Fruit fly (Drosophila melanogaster) whole organism, prepupa: Measurements from ENCODE around the gene CG13760.

Source experiments
- Blimp-1 ChIP-seq: fragments of 200-800 bp; sonication (Bioruptor generic); optimal IDR thresholded peaks from 3 replicates; lab custom pipeline; 2017; ENCODE audit warnings: missing biosample characterization, missing genetic modification characterization, mild to moderate bottlenecking, moderate library complexity, missing genetic modification reagents
- CG10631 ChIP-seq: fragments of 200-800 bp; sonication (Bioruptor generic); optimal IDR thresholded peaks from 2 replicates; lab custom pipeline; 2016; ENCODE audit warnings: missing biosample characterization, missing genetic modification characterization
- CG10669 ChIP-seq: fragments of 200-800 bp; sonication (Bioruptor generic); optimal IDR thresholded peaks from 3 replicates; lab custom pipeline; 2018; ENCODE audit warnings: missing biosample characterization, mild to moderate bottlenecking, missing genetic modification characterization, moderate library complexity
- CG11294 ChIP-seq: fragments of 200-800 bp; sonication (Bioruptor generic); IDR thresholded peaks from 2 replicates; pipeline ENCODE4 v1.3.6; 2022; ENCODE audit warnings: missing biosample characterization, missing genetic modification characterization
- CG11762 ChIP-seq: fragments of 200-800 bp; sonication (Bioruptor generic); optimal IDR thresholded peaks from 3 replicates; lab custom pipeline; 2016; ENCODE audit warnings: missing biosample characterization, missing genetic modification characterization; ENCODE audit not compliant: insufficient read depth
- CG11902 ChIP-seq: fragments of 200-800 bp; sonication (Bioruptor generic); optimal IDR thresholded peaks from 3 replicates; lab custom pipeline; 2016; ENCODE audit warnings: missing biosample characterization, missing genetic modification characterization
- CG15336 ChIP-seq: fragments of 200-800 bp; sonication (Bioruptor generic); IDR thresholded peaks from 2 replicates; pipeline ENCODE4 v1.3.6; 2022; ENCODE audit warnings: missing biosample characterization, missing genetic modification characterization
- CG16779 ChIP-seq: fragments of 200-800 bp; sonication (Bioruptor generic); optimal IDR thresholded peaks from 3 replicates; lab custom pipeline; 2017; ENCODE audit warnings: missing biosample characterization, mild to moderate bottlenecking, missing genetic modification characterization
- CG31627 ChIP-seq: fragments of 200-800 bp; sonication (Bioruptor generic); optimal IDR thresholded peaks from 3 replicates; lab custom pipeline; 2016; ENCODE audit warnings: missing biosample characterization, missing genetic modification characterization
- CG32006 ChIP-seq: fragments of 200-800 bp; sonication (Bioruptor generic); optimal IDR thresholded peaks from 3 replicates; lab custom pipeline; 2017; ENCODE audit warnings: missing biosample characterization, mild to moderate bottlenecking, missing genetic modification characterization
- CG34406 ChIP-seq: fragments of 200-800 bp; sonication (Bioruptor generic); optimal IDR thresholded peaks from 3 replicates; lab custom pipeline; 2016; ENCODE audit warnings: missing biosample characterization, missing genetic modification characterization
- CG3919 ChIP-seq: fragments of 200-800 bp; sonication (Bioruptor generic); optimal IDR thresholded peaks from 3 replicates; lab custom pipeline; 2016; ENCODE audit warnings: missing biosample characterization, missing genetic modification characterization
- CG4318 ChIP-seq: fragments of 200-800 bp; sonication (Bioruptor generic); optimal IDR thresholded peaks from 3 replicates; lab custom pipeline; 2017; ENCODE audit warnings: missing biosample characterization, mild to moderate bottlenecking, missing genetic modification characterization
- CG6163 ChIP-seq: fragments of 200-800 bp; sonication (Bioruptor generic); IDR thresholded peaks from 3 replicates; pipeline ENCODE4 v1.3.6; 2022; ENCODE audit warnings: missing biosample characterization, missing genetic modification characterization
- CG6276 ChIP-seq: fragments of 200-800 bp; sonication (Bioruptor generic); optimal IDR thresholded peaks from 2 replicates; lab custom pipeline; 2017; ENCODE audit warnings: missing biosample characterization, mild to moderate bottlenecking, missing genetic modification characterization
- CG6792 ChIP-seq: fragments of 200-800 bp; sonication (Bioruptor generic); optimal IDR thresholded peaks from 3 replicates; lab custom pipeline; 2016; ENCODE audit warnings: missing biosample characterization, missing genetic modification characterization
- CG6808 ChIP-seq: fragments of 200-800 bp; sonication (Bioruptor generic); optimal IDR thresholded peaks from 3 replicates; lab custom pipeline; 2017; ENCODE audit warnings: missing biosample characterization, missing genetic modification characterization, mild to moderate bottlenecking, moderate library complexity, missing genetic modification reagents
- CG6854 ChIP-seq: fragments of 200-800 bp; sonication (Bioruptor generic); optimal IDR thresholded peaks from 2 replicates; lab custom pipeline; 2017; ENCODE audit warnings: missing biosample characterization, mild to moderate bottlenecking, missing genetic modification characterization
- CG7368 ChIP-seq: fragments of 200-800 bp; sonication (Bioruptor generic); optimal IDR thresholded peaks from 3 replicates; lab custom pipeline; 2016; ENCODE audit warnings: missing biosample characterization, missing genetic modification characterization
- CG8119 ChIP-seq: fragments of 200-800 bp; sonication (Bioruptor generic); IDR thresholded peaks from 3 replicates; pipeline ENCODE4 v1.3.6; 2022; ENCODE audit warnings: missing biosample characterization, missing genetic modification characterization
- CG8319 ChIP-seq: fragments of 200-800 bp; sonication (Bioruptor generic); optimal IDR thresholded peaks from 3 replicates; lab custom pipeline; 2016; ENCODE audit warnings: missing biosample characterization, missing genetic modification characterization
- CG8632 ChIP-seq: fragments of 200-800 bp; sonication (Bioruptor generic); optimal IDR thresholded peaks from 3 replicates; lab custom pipeline; 2016; ENCODE audit warnings: missing biosample characterization, missing genetic modification characterization
- CG9139 ChIP-seq: fragments of 200-800 bp; sonication (Bioruptor generic); optimal IDR thresholded peaks from 3 replicates; lab custom pipeline; 2017; ENCODE audit warnings: missing biosample characterization, mild to moderate bottlenecking, missing genetic modification characterization
- Eip75B ChIP-seq: fragments of 200-800 bp; sonication (Bioruptor generic); optimal IDR thresholded peaks from 3 replicates; lab custom pipeline; 2016; ENCODE audit warnings: missing biosample characterization, missing genetic modification characterization
- Eip93F ChIP-seq: fragments of 200-800 bp; sonication (Bioruptor generic); optimal IDR thresholded peaks from 2 replicates; lab custom pipeline; 2016; ENCODE audit warnings: missing biosample characterization, mild to moderate bottlenecking, missing genetic modification characterization
- Ets21C ChIP-seq: fragments of 200-800 bp; sonication (Bioruptor generic); optimal IDR thresholded peaks from 3 replicates; lab custom pipeline; 2016; ENCODE audit warnings: missing biosample characterization, missing genetic modification characterization
- Ets96B ChIP-seq: fragments of 200-800 bp; optimal IDR thresholded peaks from 2 replicates; lab custom pipeline; 2019; ENCODE audit warnings: missing biosample characterization, mild to moderate bottlenecking, missing genetic modification characterization, moderate library complexity
- Hr38 ChIP-seq: sonication (Bioruptor generic); optimal IDR thresholded peaks from 2 replicates; lab custom pipeline; 2016; ENCODE audit warnings: missing biosample characterization, missing genetic modification characterization
- Hr4 ChIP-seq: fragments of 200-800 bp; sonication (Bioruptor generic); optimal IDR thresholded peaks from 3 replicates; lab custom pipeline; 2016; ENCODE audit warnings: missing biosample characterization, missing genetic modification characterization
- Lpt ChIP-seq: fragments of 200-800 bp; sonication (Bioruptor generic); optimal IDR thresholded peaks from 3 replicates; lab custom pipeline; 2016; ENCODE audit warnings: missing biosample characterization, missing genetic modification characterization
- OdsH ChIP-seq: fragments of 200-800 bp; sonication (Bioruptor generic); optimal IDR thresholded peaks from 3 replicates; lab custom pipeline; 2016; ENCODE audit warnings: missing biosample characterization, missing genetic modification characterization
- Sox15 ChIP-seq: fragments of 200-800 bp; sonication (Bioruptor generic); optimal IDR thresholded peaks from 3 replicates; lab custom pipeline; 2016; ENCODE audit warnings: missing biosample characterization, missing genetic modification characterization
- achi ChIP-seq: fragments of 200-800 bp; sonication (Bioruptor generic); optimal IDR thresholded peaks from 3 replicates; lab custom pipeline; 2016; ENCODE audit warnings: missing biosample characterization, missing genetic modification characterization
- acj6 ChIP-seq: fragments of 200-800 bp; sonication (Bioruptor generic); optimal IDR thresholded peaks from 3 replicates; lab custom pipeline; 2016; ENCODE audit warnings: missing biosample characterization, missing genetic modification characterization
- cyc ChIP-seq: fragments of 200-800 bp; sonication (Bioruptor generic); optimal IDR thresholded peaks from 3 replicates; lab custom pipeline; 2016; ENCODE audit warnings: missing biosample characterization, missing genetic modification characterization
- dac ChIP-seq: fragments of 200-800 bp; sonication (Bioruptor generic); optimal IDR thresholded peaks from 2 replicates; lab custom pipeline; 2017; ENCODE audit warnings: missing biosample characterization, mild to moderate bottlenecking, missing genetic modification characterization
- dsx ChIP-seq: fragments of 200-800 bp; optimal IDR thresholded peaks from 3 replicates; lab custom pipeline; 2019; ENCODE audit warnings: missing biosample characterization, mild to moderate bottlenecking, missing genetic modification characterization, moderate library complexity; ENCODE audit not compliant: poor library complexity, severe bottlenecking
- eg ChIP-seq: fragments of 200-800 bp; sonication (Bioruptor generic); IDR thresholded peaks from 3 replicates; pipeline ENCODE4 v1.3.6; 2022; ENCODE audit warnings: missing biosample characterization, missing genetic modification characterization
- fd85E ChIP-seq: fragments of 200-800 bp; sonication (Bioruptor generic); optimal IDR thresholded peaks from 3 replicates; lab custom pipeline; 2016; ENCODE audit warnings: missing biosample characterization, missing genetic modification characterization
- fkh ChIP-seq: fragments of 200-800 bp; sonication (Bioruptor generic); optimal IDR thresholded peaks from 3 replicates; lab custom pipeline; 2017; ENCODE audit warnings: missing biosample characterization, mild to moderate bottlenecking, missing genetic modification characterization, moderate library complexity
- lz ChIP-seq: fragments of 200-800 bp; sonication (Bioruptor generic); optimal IDR thresholded peaks from 3 replicates; lab custom pipeline; 2016; ENCODE audit warnings: missing biosample characterization, missing genetic modification characterization
- pdm3 ChIP-seq: fragments of 200-800 bp; sonication (Bioruptor generic); optimal IDR thresholded peaks from 3 replicates; lab custom pipeline; 2016; ENCODE audit warnings: missing biosample characterization, missing genetic modification characterization
- spab ChIP-seq: fragments of 200-800 bp; sonication (Bioruptor generic); optimal IDR thresholded peaks from 2 replicates; lab custom pipeline; 2017; ENCODE audit warnings: missing biosample characterization, mild to moderate bottlenecking, missing genetic modification characterization, missing genetic modification reagents
- ss ChIP-seq, 2 experiments: fragments of 200-800 bp; sonication (Bioruptor generic); optimal IDR thresholded peaks; 2 replicates in 1 of 2; 3 replicates in 1 of 2; lab custom pipeline; 2017 to 2018; ENCODE audit warnings: mild to moderate bottlenecking in 2 of 2, missing biosample characterization in 2 of 2, missing genetic modification characterization in 2 of 2, moderate library complexity in 1 of 2
- vri ChIP-seq: fragments of 200-800 bp; sonication (Bioruptor generic); optimal IDR thresholded peaks from 3 replicates; lab custom pipeline; 2016; ENCODE audit warnings: missing biosample characterization, mild to moderate bottlenecking, missing genetic modification characterization

Gene CG13760

dm6 chrX:2536136-2536535, 49.4 kb downstream of the CG13760 start (continued):
- TF ChIP-seq ss (GFP tag; optimal IDR thresholded peaks at IDR 0.05; lab: Kevin White, UChicago) (peak; percentile 72 to 81), CG6276 (GFP tag; lab: Kevin White, UChicago) (peak; percentile 24), CG4318 (GFP tag; lab: Kevin White, UChicago) (peak; percentile 26), achi (peak; percentile 79), acj6 (GFP tag; lab: Kevin White, UChicago) (peak; percentile 84), Ets96B (tag; lab: Kevin White, UChicago) (peak; percentile 71), CG7368 (GFP tag; lab: Kevin White, UChicago) (peak; percentile 48), CG11294 (GFP tag; lab: Robert Waterston, UW) (peak; percentile 69), CG34406 (GFP tag; lab: Kevin White, UChicago) (peak; percentile 76), dac (GFP tag; lab: Kevin White, UChicago) (peak; percentile 47), eg (GFP tag; lab: Robert Waterston, UW) (peak; percentile 81), Eip75B (GFP tag; lab: Kevin White, UChicago) (peak; percentile 66), cyc (GFP tag; lab: Kevin White, UChicago) (peak; percentile 28), CG8119 (GFP tag; lab: Robert Waterston, UW) (peak; percentile 72), CG6854 (GFP tag; lab: Kevin White, UChicago) (no peak), Hr4 (GFP tag; lab: Kevin White, UChicago) (peak; percentile 45), Eip93F (no peak), CG16779 (tag; lab: Kevin White, UChicago) (no peak), Hr38 (GFP tag; lab: Kevin White, UChicago) (no peak), CG8632 (GFP tag; lab: Kevin White, UChicago) (peak; percentile 70), CG9139 (GFP tag; lab: Kevin White, UChicago) (peak; percentile 46), CG10669 (GFP tag; lab: Kevin White, UChicago) (peak; percentile 75), CG11762 (GFP tag; lab: Kevin White, UChicago) (peak; percentile 27), CG6792 (GFP tag; lab: Kevin White, UChicago) (peak; percentile 82), OdsH (GFP tag; lab: Kevin White, UChicago) (peak; percentile 85), CG11902 (GFP tag; lab: Kevin White, UChicago) (peak; percentile 64), CG32006 (GFP tag; lab: Kevin White, UChicago) (peak; percentile 78)

dm6 chrX:2534951-2535693, 50.4 kb downstream of the CG13760 start:
- TF ChIP-seq CG8319 (no peak), CG6854 (GFP tag; lab: Kevin White, UChicago) (no peak), CG3919 (GFP tag; lab: Kevin White, UChicago) (no peak), CG31627 (GFP tag; lab: Kevin White, UChicago) (no peak), CG15336 (GFP tag; lab: Robert Waterston, UW) (peak; percentile 28; the same call in 1 of the 2 replicates), cyc (GFP tag; lab: Kevin White, UChicago) (no peak), CG4318 (GFP tag; lab: Kevin White, UChicago) (no peak), CG6163 (GFP tag; lab: Robert Waterston, UW) (peak; percentile 47; the same call in 1 of the 3 replicates), vri (GFP tag; lab: Kevin White, UChicago) (peak; percentile 63), dsx (no peak), Hr4 (GFP tag; lab: Kevin White, UChicago) (no peak), spab (no peak), Lpt (GFP tag; lab: Kevin White, UChicago) (no peak), Ets96B (tag; lab: Kevin White, UChicago) (no peak), fd85E (no peak), fkh (no peak), Ets21C (GFP tag; lab: Kevin White, UChicago) (no peak), CG10631 (GFP tag; lab: Kevin White, UChicago) (no peak), CG11902 (GFP tag; lab: Kevin White, UChicago) (no peak), lz (no peak), CG6792 (GFP tag; lab: Kevin White, UChicago) (no peak), pdm3 (GFP tag; lab: Kevin White, UChicago) (no peak), ss (GFP tag; optimal IDR thresholded peaks at IDR 0.05; lab: Kevin White, UChicago) (no peak), CG11762 (GFP tag; lab: Kevin White, UChicago) (no peak), Sox15 (no peak), CG6808 (no peak), CG8632 (GFP tag; lab: Kevin White, UChicago) (no peak), Blimp-1 (GFP tag; lab: Kevin White, UChicago) (no peak), OdsH (GFP tag; lab: Kevin White, UChicago) (no peak), acj6 (GFP tag; lab: Kevin White, UChicago) (no peak), CG7368 (GFP tag; lab: Kevin White, UChicago) (no peak), Eip93F (no peak), CG9139 (GFP tag; lab: Kevin White, UChicago) (no peak), CG8119 (GFP tag; lab: Robert Waterston, UW) (peak; percentile 45; the same call in 2 of the 3 replicates)
